Worm (Caenorhabditis elegans) whole organism, L4 larva: ENCODE results near the gene C17C3.9.

Experiments
- F26F4.8 ChIP-seq: fragments of 200-800 bp; sonication (Bioruptor generic); conservative IDR thresholded peaks from 2 replicates; pipeline ENCODE4 v1.3.6; 2022; ENCODE audit warnings: missing genetic modification characterization, missing compliant biosample characterization
- T26A8.4 ChIP-seq: fragments of 200-800 bp; sonication (Bioruptor generic); IDR thresholded peaks from 2 replicates; pipeline ENCODE4 v1.3.6; 2022; ENCODE audit warnings: missing genetic modification characterization, missing compliant biosample characterization
- ZK337.2 ChIP-seq: fragments of 200-800 bp; sonication (Bioruptor generic); IDR thresholded peaks from 2 replicates; pipeline ENCODE4 v1.3.6; 2022; ENCODE audit warnings: missing genetic modification reagents, missing genetic modification characterization, missing compliant biosample characterization
- ZK546.5 ChIP-seq, 2 experiments: sonication (generic microtip); optimal IDR thresholded peaks; 2 replicates each; lab custom pipeline; 2017; ENCODE audit warnings: missing biosample characterization in 2 of 2, missing genetic modification characterization in 2 of 2
- aha-1 ChIP-seq: fragments of 150-350 bp; peaks from one replicate; lab custom pipeline; 2014; ENCODE audit warnings: missing biosample characterization, missing genetic modification characterization
- aly-2 ChIP-seq: sonication (generic microtip); optimal IDR thresholded peaks from 2 replicates; lab custom pipeline; 2018; ENCODE audit warnings: missing biosample characterization, missing genetic modification characterization
- attf-4 ChIP-seq: sonication (generic microtip); optimal IDR thresholded peaks from 3 replicates; lab custom pipeline; 2017; ENCODE audit warnings: missing biosample characterization, missing genetic modification characterization
- ceh-20 ChIP-seq: fragments of 200-800 bp; sonication (Bioruptor generic); IDR thresholded peaks from 2 replicates; pipeline ENCODE4 v1.3.6; 2022; ENCODE audit warnings: missing genetic modification reagents, missing genetic modification characterization, missing compliant biosample characterization
- ceh-32 ChIP-seq: sonication (generic microtip); optimal IDR thresholded peaks from 2 replicates; lab custom pipeline; 2016; ENCODE audit warnings: mild to moderate bottlenecking, missing genetic modification characterization, missing compliant biosample characterization; ENCODE audit not compliant: poor library complexity
- ceh-44 ChIP-seq: fragments of 200-800 bp; sonication (Bioruptor generic); IDR thresholded peaks from 2 replicates; pipeline ENCODE4 v1.3.6; 2022; ENCODE audit warnings: missing genetic modification reagents, missing genetic modification characterization, missing compliant biosample characterization
- ceh-62 ChIP-seq: sonication (generic microtip); optimal IDR thresholded peaks from 2 replicates; lab custom pipeline; 2017; ENCODE audit warnings: missing biosample characterization, missing genetic modification characterization
- ctbp-1 ChIP-seq: fragments of 200-800 bp; sonication (Bioruptor generic); IDR thresholded peaks from 2 replicates; pipeline ENCODE4 v1.3.6; 2022; ENCODE audit warnings: missing genetic modification reagents, missing genetic modification characterization, missing compliant biosample characterization
- daf-16 ChIP-seq, 3 experiments: sonication (generic microtip); optimal IDR thresholded peaks; 2 replicates each; lab custom pipeline; 2016 to 2017; ENCODE audit warnings: missing genetic modification characterization in 3 of 3, missing genetic modification reagents in 3 of 3, mild to moderate bottlenecking in 2 of 3, missing compliant biosample characterization in 2 of 3, missing biosample characterization in 1 of 3, moderate library complexity in 1 of 3
- daf-19 ChIP-seq: fragments of 200-800 bp; sonication (Bioruptor generic); conservative IDR thresholded peaks from 2 replicates; pipeline ENCODE4 v1.3.6; 2022; ENCODE audit warnings: missing genetic modification characterization, missing compliant biosample characterization
- dmd-6 ChIP-seq: fragments of 200-800 bp; sonication (Bioruptor generic); IDR thresholded peaks from 2 replicates; pipeline ENCODE4 v1.3.6; 2022; ENCODE audit warnings: missing genetic modification reagents, missing genetic modification characterization, missing compliant biosample characterization
- dmd-8 ChIP-seq: fragments of 200-800 bp; sonication (Bioruptor generic); IDR thresholded peaks from 2 replicates; pipeline ENCODE4 v1.3.6; 2022; ENCODE audit warnings: missing genetic modification characterization, missing compliant biosample characterization
- dmd-9 ChIP-seq: fragments of 200-800 bp; sonication (Bioruptor generic); IDR thresholded peaks from 2 replicates; pipeline ENCODE4 v1.3.6; 2022; ENCODE audit warnings: missing genetic modification reagents, missing genetic modification characterization, missing compliant biosample characterization
- duxl-1 ChIP-seq: sonication (generic microtip); optimal IDR thresholded peaks from 2 replicates; lab custom pipeline; 2016; ENCODE audit warnings: mild to moderate bottlenecking, missing genetic modification characterization, moderate library complexity, missing compliant biosample characterization; ENCODE audit not compliant: poor library complexity
- dve-1 ChIP-seq: sonication (generic microtip); optimal IDR thresholded peaks from 2 replicates; lab custom pipeline; 2017; ENCODE audit warnings: antibody characterized with exemption, mild to moderate bottlenecking, missing genetic modification characterization, missing compliant biosample characterization; ENCODE audit not compliant: insufficient read depth
- gei-8 ChIP-seq: fragments of 200-800 bp; sonication (Bioruptor generic); optimal IDR thresholded peaks from 2 replicates; lab custom pipeline; 2018; ENCODE audit warnings: mild to moderate bottlenecking, missing genetic modification characterization, missing compliant biosample characterization
- jun-1 ChIP-seq: fragments of 150-350 bp; optimal IDR thresholded peaks from 2 replicates; lab custom pipeline; 2014; ENCODE audit warnings: missing biosample characterization, missing genetic modification reagents, missing genetic modification characterization
- lin-13 ChIP-seq: fragments of 150-350 bp; optimal IDR thresholded peaks from 2 replicates; lab custom pipeline; 2014; ENCODE audit warnings: missing biosample characterization, missing genetic modification reagents, missing genetic modification characterization
- lin-29 ChIP-seq: fragments of 200-800 bp; sonication (Bioruptor generic); IDR thresholded peaks from 2 replicates; pipeline ENCODE4 v1.3.6; 2022; ENCODE audit warnings: missing genetic modification reagents, missing genetic modification characterization, missing compliant biosample characterization
- lir-3 ChIP-seq: sonication (generic microtip); optimal IDR thresholded peaks from 2 replicates; lab custom pipeline; 2016; ENCODE audit warnings: mild to moderate bottlenecking, missing genetic modification characterization, missing compliant biosample characterization
- lsy-2 ChIP-seq, 2 experiments: fragments of 150-350 bp in 1 of 2; sonication (generic microtip) in 1 of 2; optimal IDR thresholded peaks; 2 replicates each; lab custom pipeline; 2014 to 2017; ENCODE audit warnings: missing biosample characterization in 2 of 2, missing genetic modification characterization in 2 of 2
- madf-5 ChIP-seq, 2 experiments: fragments of 200-800 bp; sonication (Bioruptor generic); IDR thresholded peaks; 2 replicates each; pipeline ENCODE4 v1.3.6; 2022; ENCODE audit warnings: missing compliant biosample characterization in 2 of 2, missing genetic modification characterization in 2 of 2
- mdt-29 ChIP-seq: fragments of 200-800 bp; sonication (Bioruptor generic); IDR thresholded peaks from 2 replicates; pipeline ENCODE4 v1.3.6; 2022; ENCODE audit warnings: missing genetic modification reagents, missing genetic modification characterization, missing compliant biosample characterization
- mes-2 ChIP-seq: sonication (generic microtip); optimal IDR thresholded peaks from 2 replicates; lab custom pipeline; 2016; ENCODE audit warnings: missing genotype, mild to moderate bottlenecking, missing genetic modification characterization, missing compliant biosample characterization; ENCODE audit not compliant: poor library complexity, severe bottlenecking
- mxl-2 ChIP-seq: fragments of 200-800 bp; sonication (Bioruptor generic); conservative IDR thresholded peaks from 2 replicates; pipeline ENCODE4 v1.3.6; 2022; ENCODE audit warnings: missing genetic modification reagents, missing genetic modification characterization, missing compliant biosample characterization
- nhr-10 ChIP-seq: fragments of 150-350 bp; optimal IDR thresholded peaks from 2 replicates; lab custom pipeline; 2014; ENCODE audit warnings: missing biosample characterization, missing genetic modification characterization
- nhr-25 ChIP-seq: sonication (generic microtip); optimal IDR thresholded peaks from 2 replicates; lab custom pipeline; 2017; ENCODE audit warnings: missing genetic modification characterization, mild to moderate bottlenecking, missing compliant biosample characterization, antibody characterized with exemption, moderate library complexity, borderline replicate concordance; ENCODE audit not compliant: insufficient read depth
- nhr-41 ChIP-seq: fragments of 200-800 bp; sonication (Bioruptor generic); IDR thresholded peaks from 2 replicates; pipeline ENCODE4 v1.3.6; 2022; ENCODE audit warnings: missing genetic modification reagents, missing genetic modification characterization, missing compliant biosample characterization
- pqm-1 ChIP-seq: sonication (generic microtip); optimal IDR thresholded peaks from 2 replicates; lab custom pipeline; 2017; ENCODE audit warnings: missing biosample characterization, missing genetic modification characterization
- spr-1 ChIP-seq: sonication (generic microtip); optimal IDR thresholded peaks from 2 replicates; lab custom pipeline; 2016; ENCODE audit warnings: mild to moderate bottlenecking, missing genetic modification characterization, missing compliant biosample characterization
- tag-97 ChIP-seq: fragments of 200-800 bp; sonication (Bioruptor generic); IDR thresholded peaks from 2 replicates; pipeline ENCODE4 v1.3.6; 2022; ENCODE audit warnings: missing genetic modification characterization, missing compliant biosample characterization
- tra-1 ChIP-seq: fragments of 200-800 bp; sonication (Bioruptor generic); IDR thresholded peaks from 2 replicates; pipeline ENCODE4 v1.3.6; 2022; ENCODE audit warnings: missing genetic modification reagents, missing genetic modification characterization, missing compliant biosample characterization
- unc-62 ChIP-seq, 3 experiments: fragments of 150-350 bp in 1 of 3; sonication (generic microtip); optimal IDR thresholded peaks in 2 of 3; peaks in 1 of 3; 1 replicate in 1 of 3; 2 replicates in 2 of 3; lab custom pipeline; 2014 to 2017; ENCODE audit warnings: missing biosample characterization in 3 of 3, missing genetic modification characterization in 3 of 3, missing genetic modification reagents in 3 of 3, missing genotype in 1 of 3
- vab-7 ChIP-seq: fragments of 200-800 bp; sonication (Bioruptor generic); IDR thresholded peaks from 2 replicates; pipeline ENCODE4 v1.3.6; 2022; ENCODE audit warnings: missing genetic modification reagents, missing genetic modification characterization, missing compliant biosample characterization
- zfp-2 ChIP-seq: sonication (generic microtip); optimal IDR thresholded peaks from 2 replicates; lab custom pipeline; 2016; ENCODE audit warnings: mild to moderate bottlenecking, missing genetic modification characterization, missing compliant biosample characterization

Gene C17C3.9

DNA sequence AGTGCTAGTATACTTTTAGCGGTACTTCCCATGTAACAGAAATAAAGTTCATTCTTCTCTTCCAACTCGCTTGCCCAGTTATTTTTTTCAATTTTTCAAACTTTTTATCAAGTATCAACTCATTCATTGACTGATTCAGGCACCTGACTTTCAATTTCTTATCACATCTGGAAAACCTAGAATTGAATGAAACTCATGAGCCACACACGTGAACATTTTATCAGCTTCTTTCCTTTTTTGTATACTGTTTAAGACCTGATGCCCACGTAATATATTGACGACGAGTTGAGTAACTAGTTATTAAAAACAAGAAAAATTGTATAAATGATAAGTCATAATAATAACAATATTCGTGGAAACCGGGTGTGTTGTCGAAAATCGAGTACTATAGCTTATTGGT, 21.5 kb upstream of the C17C3.9 start (continued):
- TF ChIP-seq vab-7 (GFP tag; lab: Robert Waterston, UW): no peak
- no peak for TF ChIP-seq spr-1
- no peak for TF ChIP-seq lin-13 (GFP tag; lab: Kevin White, UChicago)
- TF ChIP-seq lir-3 (tag; lab: Kevin White, UChicago): no peak

DNA sequence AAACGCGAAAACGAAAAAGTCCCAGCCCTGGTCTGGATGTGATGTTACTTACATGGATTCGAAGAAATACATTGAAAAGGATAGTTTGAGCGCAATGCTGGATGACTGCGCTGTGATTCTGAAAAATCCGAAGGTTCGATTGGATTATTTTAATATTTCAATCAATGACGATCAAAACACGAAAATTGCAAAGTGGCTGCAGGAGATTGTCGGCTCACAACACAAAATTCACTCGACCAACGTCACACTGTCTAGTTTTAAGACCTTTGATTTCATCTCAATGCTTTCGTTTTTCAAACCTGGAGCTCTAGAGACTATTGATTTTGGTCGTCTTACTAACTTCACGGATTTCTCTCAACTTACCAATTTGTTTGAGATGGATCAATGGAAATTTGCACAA, 19.4 kb upstream of the C17C3.9 start, which contains the start of gene C17C3.5:
Gene C17C3.5 (plus strand): TSS at position 301 of the 400 bp plus-strand sequence.
- TF ChIP-seq ZK337.2 (GFP tag; lab: Robert Waterston, UW) (no peak), daf-19 (no peak), gei-8 (GFP tag; lab: Kevin White, UChicago) (no peak), lsy-2 (tag; optimal IDR thresholded peaks at IDR 0.05; lab: Kevin White, UChicago) (no peak), dmd-6 (GFP tag; lab: Robert Waterston, UW) (no peak), nhr-25 (tag; lab: Kevin White, UChicago) (no peak), mxl-2 (GFP tag; lab: Robert Waterston, UW) (no peak)

ce11 chrII:5549746-5550145, 17.7 kb upstream of the C17C3.9 start, which contains the start of gene C17C3.6:
C17C3.6 (plus strand) TSS chrII:5550046.
- no peak for TF ChIP-seq tra-1 (GFP tag; lab: Robert Waterston, UW)
- TF ChIP-seq nhr-10 (tag; lab: Kevin White, UChicago): no peak
- no peak for TF ChIP-seq mes-2 (tag; lab: Kevin White, UChicago)

- TF ChIP-seq dve-1 (tag; lab: Kevin White, UChicago) (peak; percentile 7), daf-16 (GFP tag; optimal IDR thresholded peaks at IDR 0.05; lab: Kevin White, UChicago) (no peak), daf-16 (tag; optimal IDR thresholded peaks at IDR 0.05; lab: Kevin White, UChicago) (peak; percentile 2), ceh-44 (no peak)
Measured at ce11 chrII:5547442-5547894, 15.4 kb upstream of the C17C3.9 start, which contains the start of gene acdh-2. acdh-2 (minus strand) TSS chrII:5547492.

- no peak for TF ChIP-seq lin-29 (GFP tag; lab: Robert Waterston, UW)
- no peak for TF ChIP-seq tag-97
- no peak for TF ChIP-seq unc-62 (GFP tag; optimal IDR thresholded peaks at IDR 0.05 in 1 of 2; lab: Kevin White, UChicago)
- TF ChIP-seq unc-62 (tag; optimal IDR thresholded peaks at IDR 0.05; lab: Kevin White, UChicago): no peak
- no peak for TF ChIP-seq madf-5 (GFP tag; IDR thresholded peaks at IDR 0.05; lab: Robert Waterston, UW)
- no peak for TF ChIP-seq ceh-20
- TF ChIP-seq nhr-25 (tag; lab: Kevin White, UChicago): no peak
- no peak for TF ChIP-seq aha-1 (tag; lab: Kevin White, UChicago)
- TF ChIP-seq attf-4 (tag; lab: Kevin White, UChicago): no peak
Measured at ce11 chrII:5544764-5545163, 12.7 kb upstream of the C17C3.9 start, which contains the start of gene ins-13. ins-13 (minus strand) TSS chrII:5544864.

- TF ChIP-seq ZK546.5 (tag; optimal IDR thresholded peaks at IDR 0.05; lab: Kevin White, UChicago): no peak
- TF ChIP-seq dmd-9 (GFP tag; lab: Robert Waterston, UW): peak; percentile 62; the same call in 1 of the 2 replicates
- peak; percentile 48 for TF ChIP-seq aha-1 (tag; lab: Kevin White, UChicago)
- no peak for TF ChIP-seq zfp-2 (tag; lab: Kevin White, UChicago)
- 0 out of 2 replicates have a peak, but pooled peaks have one; percentile 4 for TF ChIP-seq dmd-8 (GFP tag; lab: Robert Waterston, UW)
- peak; percentile 46; the same call in 1 of the 2 replicates for TF ChIP-seq nhr-41
- TF ChIP-seq ctbp-1 (GFP tag; lab: Robert Waterston, UW): 0 out of 2 replicates have a peak, but pooled peaks have one; percentile 17
- TF ChIP-seq tag-97: no peak
- no peak for TF ChIP-seq madf-5 (GFP tag; IDR thresholded peaks at IDR 0.05; lab: Robert Waterston, UW)
- TF ChIP-seq F26F4.8 (GFP tag; lab: Robert Waterston, UW): no peak
- peak; percentile 97 for TF ChIP-seq mdt-29 (GFP tag; lab: Robert Waterston, UW)
- TF ChIP-seq ceh-62: no peak
- TF ChIP-seq ceh-32 (tag; lab: Kevin White, UChicago): no peak
- peak in 1 of 2 experiments; percentile 95 for TF ChIP-seq unc-62 (GFP tag; optimal IDR thresholded peaks at IDR 0.05 in 1 of 2; lab: Kevin White, UChicago)
- no peak for TF ChIP-seq unc-62 (tag; optimal IDR thresholded peaks at IDR 0.05; lab: Kevin White, UChicago)
- TF ChIP-seq lsy-2 (tag; optimal IDR thresholded peaks at IDR 0.05; lab: Kevin White, UChicago): peak; percentile 0 to 83
- peak; percentile 46 for TF ChIP-seq duxl-1 (tag; lab: Kevin White, UChicago)
- no peak for TF ChIP-seq aly-2 (tag; lab: Kevin White, UChicago)
- TF ChIP-seq attf-4 (tag; lab: Kevin White, UChicago): no peak
- TF ChIP-seq T26A8.4: peak; percentile 4
- TF ChIP-seq pqm-1: no peak
- TF ChIP-seq jun-1 (tag; lab: Kevin White, UChicago): no peak
Measured at ce11 chrII:5544145-5544515, 12.1 kb upstream of the C17C3.9 start.
